Worm (Caenorhabditis elegans): Measurements from ENCODE around the gene F45D11.5.
"Not testable (repeated sequence)": the region's sequence is repeated elsewhere in the genome, so short reads cannot be mapped to it uniquely, and the experiment has no call there.

Gene F45D11.5

ce11 chrII:973999-974398 is 27.5 kb upstream of the F45D11.5 start, which contains the start of gene fbxc-14:
fbxc-14 (plus strand) TSS chrII:974299.
- no peak for TF ChIP-seq tbx-37 (GFP tag; conservative IDR thresholded peaks at IDR 0.05)
- TF ChIP-seq ceh-13 (GFP tag; optimal IDR thresholded peaks at IDR 0.05), result no peak
- no peak for TF ChIP-seq F13C5.2 (tag; optimal IDR thresholded peaks at IDR 0.05)
- no peak for TF ChIP-seq ets-7 (tag; optimal IDR thresholded peaks at IDR 0.05)

DNA sequence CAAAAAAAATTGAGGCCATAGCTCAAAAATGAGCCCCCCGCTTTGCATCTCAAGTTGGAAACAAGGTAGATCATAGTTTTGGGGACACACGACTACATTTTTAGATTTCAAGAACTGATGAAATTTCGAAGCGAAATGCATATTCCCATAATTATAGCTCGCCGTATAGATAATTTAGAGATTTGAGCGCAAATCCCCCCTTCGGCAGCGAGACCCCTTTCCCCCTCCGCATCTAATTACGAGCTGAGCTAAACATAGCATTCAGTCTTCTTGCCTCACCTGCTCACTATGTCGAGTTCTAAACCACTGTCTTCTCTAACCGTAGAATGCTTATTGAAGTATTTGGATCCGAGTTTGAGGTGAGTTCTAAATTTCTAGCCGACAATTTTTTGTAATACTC is 22.4 kb upstream of the F45D11.5 start, which contains the start of the genes fbxc-17 and fbxc-15:
Gene fbxc-17, minus strand, starts transcription at position 101 of the 400 bp plus-strand sequence.
Gene fbxc-15, plus strand, starts transcription at position 289 of the 400 bp plus-strand sequence.
- TF ChIP-seq pes-1 (GFP tag; IDR thresholded peaks at IDR 0.05), result no peak
- no peak for TF ChIP-seq B0310.2 (tag; optimal IDR thresholded peaks at IDR 0.05)
- no peak for TF ChIP-seq tra-4 (tag; optimal IDR thresholded peaks at IDR 0.05)
- no peak for TF ChIP-seq tbx-37 (GFP tag; conservative IDR thresholded peaks at IDR 0.05)
- TF ChIP-seq ceh-13 (GFP tag; optimal IDR thresholded peaks at IDR 0.05), result no peak
- TF ChIP-seq hmbx-1 (tag; optimal IDR thresholded peaks at IDR 0.05), result no peak
- TF ChIP-seq sea-1 (GFP tag; conservative IDR thresholded peaks at IDR 0.05), result no peak

ce11 chrII:982842-983241 is 18.7 kb upstream of the F45D11.5 start, which contains the start of gene srh-274:
srh-274 (plus strand) TSS chrII:983142.
- TF ChIP-seq tra-4 (tag; optimal IDR thresholded peaks at IDR 0.05) (no peak), ceh-13 (GFP tag; optimal IDR thresholded peaks at IDR 0.05) (no peak), tbx-37 (GFP tag; conservative IDR thresholded peaks at IDR 0.05) (no peak), ets-7 (tag; optimal IDR thresholded peaks at IDR 0.05) (no peak), hmbx-1 (tag; optimal IDR thresholded peaks at IDR 0.05) (no peak), F13C5.2 (tag; optimal IDR thresholded peaks at IDR 0.05) (no peak), sea-1 (GFP tag; conservative IDR thresholded peaks at IDR 0.05) (no peak)

ce11 chrII:985703-986102 is 15.8 kb upstream of the F45D11.5 start, which contains the start of gene fbxc-40:
fbxc-40 (plus strand) TSS chrII:986003.
- TF ChIP-seq tbx-11 (GFP tag; IDR thresholded peaks at IDR 0.05); sea-1 (GFP tag; conservative IDR thresholded peaks at IDR 0.05); flt-1 (GFP tag; IDR thresholded peaks at IDR 0.05): not testable (repeated sequence)

DNA sequence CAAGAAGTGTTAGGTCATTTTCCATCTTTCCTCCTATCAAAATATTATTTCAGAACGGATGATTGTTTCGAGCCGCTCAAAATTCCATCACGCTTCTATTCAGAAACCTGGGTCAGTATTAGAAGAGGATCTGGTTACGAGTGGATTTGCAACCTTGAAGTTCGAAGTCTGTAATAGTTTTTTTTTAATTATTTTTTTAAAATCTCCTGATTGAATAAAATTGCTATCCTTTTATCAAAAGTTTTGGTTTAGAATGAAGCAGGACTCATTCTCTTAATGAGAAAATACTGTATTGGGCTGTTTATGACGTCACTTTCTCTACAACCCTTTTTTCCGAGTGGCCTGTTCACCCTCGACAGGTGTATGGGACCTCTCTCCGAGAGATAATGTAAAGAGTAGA is 13.1 kb upstream of the F45D11.5 start, which contains the start of gene fbxc-39:
Gene fbxc-39, plus strand, starts transcription at position 301 of the 400 bp plus-strand sequence.
- TF ChIP-seq scrt-1 (GFP tag; IDR thresholded peaks at IDR 0.05) (no peak), ceh-36 (tag; optimal IDR thresholded peaks at IDR 0.05) (no peak), hmg-4 (GFP tag; optimal IDR thresholded peaks at IDR 0.05) (no peak), tbx-37 (GFP tag; conservative IDR thresholded peaks at IDR 0.05) (no peak), aly-1 (tag; optimal IDR thresholded peaks at IDR 0.05) (no peak)

DNA sequence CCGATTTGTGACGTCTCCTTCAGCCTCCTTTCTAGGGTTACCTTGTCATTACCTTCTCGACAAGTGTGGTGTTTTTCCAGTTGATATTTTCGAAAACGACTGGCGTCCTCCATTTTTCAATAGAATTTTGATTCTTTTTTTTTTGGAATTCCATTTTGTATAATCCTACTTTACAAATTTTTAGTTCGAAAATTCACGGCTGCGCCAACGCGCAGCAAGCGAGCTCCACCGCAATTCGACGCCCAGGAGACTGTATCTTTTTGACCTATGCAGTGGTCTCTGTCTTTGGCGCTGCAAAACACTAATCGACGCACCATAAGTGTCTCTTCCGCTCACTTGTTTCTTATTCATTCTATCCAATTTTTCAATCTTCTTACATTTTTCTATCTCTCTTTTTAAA is 10.2 kb upstream of the F45D11.5 start, which contains the start of gene fbxc-42:
Gene fbxc-42, plus strand, starts transcription at position 301 of the 400 bp plus-strand sequence.
- TF ChIP-seq aly-1 (tag; optimal IDR thresholded peaks at IDR 0.05) (no peak), sea-1 (GFP tag; conservative IDR thresholded peaks at IDR 0.05) (no peak), ama-1 (optimal IDR thresholded peaks at IDR 0.05) (no peak), ets-7 (tag; optimal IDR thresholded peaks at IDR 0.05) (no peak), hnd-1 (tag; optimal IDR thresholded peaks at IDR 0.05) (no peak), ceh-36 (tag; optimal IDR thresholded peaks at IDR 0.05) (no peak), F13C5.2 (tag; optimal IDR thresholded peaks at IDR 0.05) (no peak), scrt-1 (GFP tag; IDR thresholded peaks at IDR 0.05) (no peak), tbx-11 (GFP tag; IDR thresholded peaks at IDR 0.05) (no peak), hmg-4 (GFP tag; optimal IDR thresholded peaks at IDR 0.05) (no peak), B0310.2 (tag; optimal IDR thresholded peaks at IDR 0.05) (no peak), tra-4 (tag; optimal IDR thresholded peaks at IDR 0.05) (no peak)

- TF ChIP-seq hmg-4 (GFP tag; optimal IDR thresholded peaks at IDR 0.05); hmbx-1 (tag; optimal IDR thresholded peaks at IDR 0.05); tbx-37 (GFP tag; conservative IDR thresholded peaks at IDR 0.05): not testable (repeated sequence)
Measured at ce11 chrII:994231-994630, 7.3 kb upstream of the F45D11.5 start, which contains the start of gene F45D11.7. F45D11.7 (plus strand) TSS chrII:994531.

DNA sequence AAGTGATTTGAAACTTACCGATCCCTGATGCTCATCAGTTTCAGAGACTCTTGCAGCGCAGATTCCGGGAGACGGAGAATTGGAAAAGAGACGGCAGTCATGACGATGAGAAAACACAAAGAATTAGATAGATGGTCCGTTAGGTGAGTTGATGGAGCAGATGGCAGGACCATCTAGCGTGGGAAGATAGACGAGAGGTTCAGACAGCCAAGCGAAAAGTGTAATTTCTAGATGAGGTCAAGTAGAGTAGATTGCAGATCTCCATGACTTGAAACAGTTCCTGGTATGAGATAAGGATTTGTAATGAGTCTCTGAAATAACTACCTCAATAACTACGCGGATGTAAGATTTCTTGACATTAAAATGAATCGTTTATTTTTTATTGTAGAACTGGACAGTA is 5.4 kb upstream of the F45D11.5 start, which contains the start of gene F45D11.11:
Gene F45D11.11, minus strand, starts transcription at position 101 of the 400 bp plus-strand sequence.
- TF ChIP-seq ceh-13 (GFP tag; optimal IDR thresholded peaks at IDR 0.05); ama-1 (optimal IDR thresholded peaks at IDR 0.05); hnd-1 (tag; optimal IDR thresholded peaks at IDR 0.05): not testable (repeated sequence)

DNA sequence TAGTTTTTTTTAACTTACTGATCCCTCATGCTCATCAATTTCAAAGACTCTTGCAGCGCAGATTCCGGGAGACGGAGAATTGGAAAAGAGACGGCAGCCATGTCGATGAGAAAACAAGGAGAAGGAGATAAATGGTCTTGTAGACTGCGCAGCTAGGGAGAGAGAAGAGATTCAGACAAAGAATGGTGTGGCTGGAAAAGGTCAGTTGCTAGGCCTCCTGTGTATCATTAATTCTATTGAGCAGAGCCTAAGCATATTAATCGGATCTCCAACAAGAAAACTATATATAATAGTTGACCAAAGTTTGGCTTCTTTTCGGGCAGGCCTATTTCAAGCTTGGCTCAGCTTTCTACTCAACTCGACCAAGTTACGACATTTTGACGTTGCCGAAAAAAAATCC is 2.0 kb upstream of the F45D11.5 start, which contains the start of gene fbxb-29:
Gene fbxb-29, minus strand, starts transcription at position 101 of the 400 bp plus-strand sequence.
- TF ChIP-seq ceh-13 (GFP tag; optimal IDR thresholded peaks at IDR 0.05) (no peak), B0310.2 (tag; optimal IDR thresholded peaks at IDR 0.05) (no peak), ets-7 (tag; optimal IDR thresholded peaks at IDR 0.05) (no peak), hnd-1 (tag; optimal IDR thresholded peaks at IDR 0.05) (no peak), ama-1 (optimal IDR thresholded peaks at IDR 0.05) (no peak), F13C5.2 (tag; optimal IDR thresholded peaks at IDR 0.05) (no peak), pes-1 (GFP tag; IDR thresholded peaks at IDR 0.05) (no peak), ceh-36 (tag; optimal IDR thresholded peaks at IDR 0.05) (no peak), aly-1 (tag; optimal IDR thresholded peaks at IDR 0.05) (no peak), sea-1 (GFP tag; conservative IDR thresholded peaks at IDR 0.05) (no peak), hmbx-1 (tag; optimal IDR thresholded peaks at IDR 0.05) (no peak), tra-4 (tag; optimal IDR thresholded peaks at IDR 0.05) (no peak)
